Worm (Caenorhabditis elegans): ENCODE results near the gene trpp-6.

trpp-6 gene

ce11 chrV:9948840-9949239, 42.9 kb upstream of the trpp-6 start, which contains the start of gene nlp-58:
Gene nlp-58 (minus strand): TSS chrV:9948940.
- TF ChIP-seq elt-3 (tag; optimal IDR thresholded peaks at IDR 0.05): no peak
- no peak for TF ChIP-seq ceh-63 (GFP tag; optimal IDR thresholded peaks at IDR 0.05)
- TF ChIP-seq unc-62 (GFP tag; optimal IDR thresholded peaks at IDR 0.05): no peak
- no peak for TF ChIP-seq ztf-4 (tag; optimal IDR thresholded peaks at IDR 0.05)
- no peak for TF ChIP-seq ces-1 (GFP tag; optimal IDR thresholded peaks at IDR 0.05)
- TF ChIP-seq efl-1 (optimal IDR thresholded peaks at IDR 0.05): no peak
- TF ChIP-seq efl-1 (GFP tag; optimal IDR thresholded peaks at IDR 0.05 in 1 of 2): no peak

- peak; percentile 7 for TF ChIP-seq elt-2 (tag; optimal IDR thresholded peaks at IDR 0.05)
- no peak for TF ChIP-seq efl-1 (optimal IDR thresholded peaks at IDR 0.05)
- peak in 1 of 2 experiments; percentile 86 for TF ChIP-seq efl-1 (GFP tag; optimal IDR thresholded peaks at IDR 0.05 in 1 of 2)
- TF ChIP-seq lir-3 (tag; optimal IDR thresholded peaks at IDR 0.05; ENCODE audit: poor library complexity): no peak
- TF ChIP-seq mep-1 (tag; optimal IDR thresholded peaks at IDR 0.05): no peak
Measured at ce11 chrV:9950861-9951260, 40.8 kb upstream of the trpp-6 start, which contains the start of gene ttr-46. Gene ttr-46 (plus strand): TSS chrV:9951233.

ce11 chrV:9952396-9952795, 39.3 kb upstream of the trpp-6 start, which contains the start of gene mam-5:
Gene mam-5 (plus strand): TSS chrV:9952699.
- TF ChIP-seq lsy-2 (tag; optimal IDR thresholded peaks at IDR 0.05) (no peak), efl-1 (optimal IDR thresholded peaks at IDR 0.05) (no peak), efl-1 (GFP tag; optimal IDR thresholded peaks at IDR 0.05 in 1 of 2) (peak in 1 of 2 experiments; percentile 24), mef-2 (tag; optimal IDR thresholded peaks at IDR 0.05) (no peak), ets-5 (GFP tag; IDR thresholded peaks at IDR 0.05) (no peak), blmp-1 (tag; optimal IDR thresholded peaks at IDR 0.05) (peak; percentile 53)

ce11 chrV:9958231-9958630, 33.5 kb upstream of the trpp-6 start, which contains the start of gene anmt-3:
Gene anmt-3 (minus strand): TSS chrV:9958331.
- no peak for TF ChIP-seq efl-1 (optimal IDR thresholded peaks at IDR 0.05)
- TF ChIP-seq efl-1 (GFP tag; optimal IDR thresholded peaks at IDR 0.05 in 1 of 2): peak in 1 of 2 experiments; percentile 25
- no peak for TF ChIP-seq nhr-85 (tag)

- TF ChIP-seq nhr-20 (tag; optimal IDR thresholded peaks at IDR 0.05) (peak; percentile 49), nhr-71 (tag; optimal IDR thresholded peaks at IDR 0.05) (peak; percentile 77), snu-23 (GFP tag; optimal IDR thresholded peaks at IDR 0.05) (peak; percentile 50), nhr-11 (tag; optimal IDR thresholded peaks at IDR 0.05) (no peak), hlh-17 (GFP tag; optimal IDR thresholded peaks at IDR 0.05; ENCODE audit: borderline replicate concordance) (no peak), efl-1 (optimal IDR thresholded peaks at IDR 0.05) (peak in 1 of 2 experiments; percentile 19), efl-1 (GFP tag; optimal IDR thresholded peaks at IDR 0.05 in 1 of 2) (no peak), rnt-1 (tag; optimal IDR thresholded peaks at IDR 0.05) (peak; percentile 72), nhr-77 (tag; optimal IDR thresholded peaks at IDR 0.05) (peak; percentile 8), dsc-1 (tag; optimal IDR thresholded peaks at IDR 0.05) (peak; percentile 36), mep-1 (tag; optimal IDR thresholded peaks at IDR 0.05) (peak; percentile 29), nhr-237 (tag; optimal IDR thresholded peaks at IDR 0.05) (no peak), unc-130 (tag; optimal IDR thresholded peaks at IDR 0.05) (no peak), mdl-1 (tag; optimal IDR thresholded peaks at IDR 0.05) (no peak), xbp-1 (tag; optimal IDR thresholded peaks at IDR 0.05) (peak; percentile 2), mef-2 (tag; optimal IDR thresholded peaks at IDR 0.05) (no peak), ceh-88 (GFP tag; IDR thresholded peaks at IDR 0.05) (no peak), lsy-2 (tag; optimal IDR thresholded peaks at IDR 0.05) (peak; percentile 24 to 48), ceh-90 (tag; optimal IDR thresholded peaks at IDR 0.05) (no peak), lin-14 (GFP tag; optimal IDR thresholded peaks at IDR 0.05) (peak; percentile 75), tbx-2 (tag; optimal IDR thresholded peaks at IDR 0.05) (peak; percentile 56), sup-37 (GFP tag; optimal IDR thresholded peaks at IDR 0.05) (no peak), nhr-19 (GFP tag; conservative IDR thresholded peaks at IDR 0.05) (peak; percentile 46)
Measured at ce11 chrV:9958654-9959053, 33.0 kb upstream of the trpp-6 start.
